Fruit fly (Drosophila melanogaster) whole organism, embryonic: ENCODE measurements around the gene CG43638.

ENCODE experiments used
- Abd-B ChIP-seq: fragments of 200-800 bp; sonication (Bioruptor generic); optimal IDR thresholded peaks from 2 replicates; lab custom pipeline; 2018; ENCODE audit warnings: missing biosample characterization, mild to moderate bottlenecking, missing genetic modification characterization, moderate library complexity
- Asciz ChIP-seq: fragments of 200-800 bp; sonication (Bioruptor generic); optimal IDR thresholded peaks from 2 replicates; lab custom pipeline; 2017; ENCODE audit warnings: missing biosample characterization, mild to moderate bottlenecking, missing genetic modification characterization, missing genetic modification reagents
- B-H1 ChIP-seq: fragments of 200-800 bp; sonication (Bioruptor generic); IDR thresholded peaks from 3 replicates; pipeline ENCODE4 v1.3.6; 2022; ENCODE audit warnings: missing biosample characterization, missing genetic modification characterization
- Bteb2 ChIP-seq: fragments of 200-800 bp; sonication (Bioruptor generic); optimal IDR thresholded peaks from 2 replicates; lab custom pipeline; 2016; ENCODE audit warnings: missing biosample characterization, missing genetic modification characterization
- CG10565 ChIP-seq: fragments of 200-800 bp; sonication (Bioruptor generic); optimal IDR thresholded peaks from 3 replicates; lab custom pipeline; 2016; ENCODE audit warnings: missing biosample characterization, mild to moderate bottlenecking, missing genetic modification characterization
- CG10654 ChIP-seq: fragments of 200-800 bp; sonication (Bioruptor generic); optimal IDR thresholded peaks from 2 replicates; lab custom pipeline; 2016; ENCODE audit warnings: missing biosample characterization, missing genetic modification characterization
- CG11504 ChIP-seq: fragments of 200-800 bp; sonication (Bioruptor generic); optimal IDR thresholded peaks from 3 replicates; lab custom pipeline; 2019; ENCODE audit warnings: missing biosample characterization, mild to moderate bottlenecking, missing genetic modification characterization, moderate library complexity
- CG12155 ChIP-seq: fragments of 200-800 bp; sonication (Bioruptor generic); optimal IDR thresholded peaks from 3 replicates; lab custom pipeline; 2016; ENCODE audit warnings: missing biosample characterization, missing genetic modification characterization
- CG12769 ChIP-seq: fragments of 200-800 bp; sonication (Bioruptor generic); optimal IDR thresholded peaks from 2 replicates; lab custom pipeline; 2019; ENCODE audit warnings: missing biosample characterization, mild to moderate bottlenecking, missing genetic modification characterization, moderate library complexity
- CG17568 ChIP-seq: fragments of 200-800 bp; sonication (Bioruptor generic); optimal IDR thresholded peaks from 2 replicates; lab custom pipeline; 2018; ENCODE audit warnings: missing biosample characterization, mild to moderate bottlenecking, missing genetic modification characterization, moderate library complexity
- CG17612 ChIP-seq: fragments of 200-800 bp; sonication (Bioruptor generic); IDR thresholded peaks from 2 replicates; pipeline ENCODE4 v1.3.6; 2022; ENCODE audit warnings: missing biosample characterization, missing genetic modification characterization
- CG17829 ChIP-seq: fragments of 200-800 bp; optimal IDR thresholded peaks from 2 replicates; lab custom pipeline; 2019; ENCODE audit warnings: missing biosample characterization, mild to moderate bottlenecking, missing genetic modification characterization, moderate library complexity
- CG31224 ChIP-seq: fragments of 200-800 bp; sonication (Bioruptor generic); IDR thresholded peaks from 2 replicates; pipeline ENCODE4 v1.3.6; 2022; ENCODE audit warnings: missing biosample characterization, missing genetic modification characterization
- CG31365 ChIP-seq: fragments of 200-800 bp; sonication (Bioruptor generic); optimal IDR thresholded peaks from 2 replicates; lab custom pipeline; 2018; ENCODE audit warnings: missing biosample characterization, mild to moderate bottlenecking, missing genetic modification characterization
- CG31388 ChIP-seq: fragments of 200-800 bp; sonication (Bioruptor generic); optimal IDR thresholded peaks from 2 replicates; lab custom pipeline; 2016; ENCODE audit warnings: missing biosample characterization, missing genetic modification characterization
- CG3163 ChIP-seq: fragments of 200-800 bp; sonication (Bioruptor generic); optimal IDR thresholded peaks from 3 replicates; lab custom pipeline; 2016; ENCODE audit warnings: missing biosample characterization, missing genetic modification characterization
- CG6813 ChIP-seq: fragments of 200-800 bp; sonication (Bioruptor generic); optimal IDR thresholded peaks from 2 replicates; lab custom pipeline; 2017; ENCODE audit warnings: missing biosample characterization, missing genetic modification characterization, mild to moderate bottlenecking, moderate library complexity, missing genetic modification reagents
- CG7987 ChIP-seq: fragments of 200-800 bp; sonication (Bioruptor generic); optimal IDR thresholded peaks from 2 replicates; lab custom pipeline; 2018; ENCODE audit warnings: missing biosample characterization, mild to moderate bottlenecking, missing genetic modification characterization, moderate library complexity
- CG8944 ChIP-seq: fragments of 200-800 bp; sonication (Bioruptor generic); optimal IDR thresholded peaks from 3 replicates; lab custom pipeline; 2016; ENCODE audit warnings: missing biosample characterization, missing genetic modification characterization
- Deaf1 ChIP-seq: fragments of 200-800 bp; optimal IDR thresholded peaks from 3 replicates; lab custom pipeline; 2019; ENCODE audit warnings: missing biosample characterization, mild to moderate bottlenecking, missing genetic modification characterization, moderate library complexity
- Dref ChIP-seq: fragments of 200-800 bp; sonication (Bioruptor generic); IDR thresholded peaks from 2 replicates; pipeline ENCODE4 v1.3.6; 2022; ENCODE audit warnings: missing biosample characterization, missing genetic modification characterization
- Elba2 ChIP-seq: fragments of 200-800 bp; sonication (Bioruptor generic); optimal IDR thresholded peaks from 3 replicates; lab custom pipeline; 2016; ENCODE audit warnings: missing biosample characterization, missing genetic modification characterization
- HLH4C ChIP-seq: fragments of 200-800 bp; sonication (Bioruptor generic); IDR thresholded peaks from 3 replicates; pipeline ENCODE4 v1.3.6; 2022; ENCODE audit warnings: missing biosample characterization, missing genetic modification characterization; ENCODE audit not compliant: partially characterized antibody
- Hmx ChIP-seq: fragments of 200-800 bp; sonication (Bioruptor generic); optimal IDR thresholded peaks from 2 replicates; lab custom pipeline; 2016; ENCODE audit warnings: missing biosample characterization, missing genetic modification characterization
- Hr51 ChIP-seq, 2 experiments: fragments of 200-800 bp; sonication (Bioruptor generic); optimal IDR thresholded peaks; 2 replicates in 1 of 2; 3 replicates in 1 of 2; lab custom pipeline; 2016 to 2018; ENCODE audit warnings: missing biosample characterization in 2 of 2, missing genetic modification characterization in 2 of 2, mild to moderate bottlenecking in 1 of 2, moderate library complexity in 1 of 2
- Jarid2 ChIP-seq: fragments of 200-800 bp; sonication (Bioruptor generic); optimal IDR thresholded peaks from 3 replicates; lab custom pipeline; 2017; ENCODE audit warnings: mild to moderate bottlenecking, missing biosample characterization, missing genetic modification reagents, missing genetic modification characterization
- Mad ChIP-seq: fragments of 200-800 bp; sonication (Bioruptor generic); optimal IDR thresholded peaks from 2 replicates; lab custom pipeline; 2016; ENCODE audit warnings: missing biosample characterization, missing genetic modification characterization
- Meics ChIP-seq: fragments of 200-800 bp; sonication (Bioruptor generic); optimal IDR thresholded peaks from 2 replicates; lab custom pipeline; 2017; ENCODE audit warnings: missing biosample characterization, mild to moderate bottlenecking, missing genetic modification characterization
- Myb ChIP-seq: fragments of 200-800 bp; sonication (Bioruptor generic); optimal IDR thresholded peaks from 2 replicates; lab custom pipeline; 2016; ENCODE audit warnings: missing biosample characterization, missing genetic modification characterization
- Ptx1 ChIP-seq: fragments of 200-800 bp; sonication (Bioruptor generic); IDR thresholded peaks from 2 replicates; pipeline ENCODE4 v1.3.6; 2022; ENCODE audit warnings: missing biosample characterization, missing genetic modification characterization
- Six4 ChIP-seq: fragments of 200-800 bp; sonication (Bioruptor generic); optimal IDR thresholded peaks from 2 replicates; lab custom pipeline; 2016; ENCODE audit warnings: missing biosample characterization, missing genetic modification characterization
- Sry-β ChIP-seq: fragments of 200-800 bp; sonication (Bioruptor generic); optimal IDR thresholded peaks from 2 replicates; lab custom pipeline; 2018; ENCODE audit warnings: missing biosample characterization, mild to moderate bottlenecking, missing genetic modification characterization, moderate library complexity
- ac ChIP-seq: fragments of 200-800 bp; sonication (Bioruptor generic); optimal IDR thresholded peaks from 3 replicates; lab custom pipeline; 2017; ENCODE audit warnings: missing biosample characterization, mild to moderate bottlenecking, missing genetic modification characterization
- ash1 ChIP-seq: fragments of 200-800 bp; sonication (Bioruptor generic); optimal IDR thresholded peaks from 2 replicates; lab custom pipeline; 2018; ENCODE audit warnings: missing biosample characterization, mild to moderate bottlenecking, missing genetic modification characterization
- bbx ChIP-seq: fragments of 200-800 bp; sonication (Bioruptor generic); IDR thresholded peaks from 2 replicates; pipeline ENCODE4 v1.3.6; 2022; ENCODE audit warnings: missing biosample characterization, missing genetic modification characterization; ENCODE audit not compliant: partially characterized antibody
- bcd ChIP-seq: fragments of 200-800 bp; sonication (Bioruptor generic); optimal IDR thresholded peaks from 2 replicates; lab custom pipeline; 2017; ENCODE audit warnings: missing biosample characterization, mild to moderate bottlenecking, missing genetic modification characterization
- bowl ChIP-seq: fragments of 200-800 bp; sonication (Bioruptor generic); IDR thresholded peaks from 2 replicates; pipeline ENCODE4 v1.3.6; 2022; ENCODE audit warnings: missing biosample characterization, missing genetic modification characterization
- crp ChIP-seq, 2 experiments: fragments of 200-800 bp; sonication (Bioruptor generic); optimal IDR thresholded peaks; 2 replicates in 1 of 2; 3 replicates in 1 of 2; lab custom pipeline; 2017; ENCODE audit warnings: missing biosample characterization in 2 of 2, missing genetic modification characterization in 2 of 2, mild to moderate bottlenecking in 1 of 2, moderate library complexity in 1 of 2
- emc ChIP-seq: fragments of 200-800 bp; sonication (Bioruptor generic); optimal IDR thresholded peaks from 2 replicates; lab custom pipeline; 2016; ENCODE audit warnings: missing biosample characterization, missing genetic modification characterization
- hkb ChIP-seq, 2 experiments: fragments of 200-800 bp in 1 of 2; fragments of >200 bp in 1 of 2; sonication (Bioruptor generic) in 1 of 2; IDR thresholded peaks in 1 of 2; optimal IDR thresholded peaks in 1 of 2; 2 replicates each; pipeline versions ENCODE4 v1.3.6 to Lab custom; 2017 to 2022; ENCODE audit warnings: missing biosample characterization in 1 of 2, missing genetic modification characterization in 1 of 2
- kay ChIP-seq: fragments of 200-800 bp; sonication (Bioruptor generic); optimal IDR thresholded peaks from 2 replicates; lab custom pipeline; 2016; ENCODE audit warnings: missing biosample characterization, missing genetic modification characterization
- maf-S ChIP-seq: fragments of 200-800 bp; sonication (Bioruptor generic); optimal IDR thresholded peaks from 2 replicates; lab custom pipeline; 2016; ENCODE audit warnings: missing biosample characterization, missing genetic modification characterization
- mam ChIP-seq: fragments of 200-800 bp; sonication (Bioruptor generic); optimal IDR thresholded peaks from 3 replicates; lab custom pipeline; 2016; ENCODE audit warnings: missing biosample characterization, missing genetic modification characterization
- odd ChIP-seq: fragments of 200-800 bp; sonication (Bioruptor generic); optimal IDR thresholded peaks from 2 replicates; lab custom pipeline; 2017; ENCODE audit warnings: missing biosample characterization, mild to moderate bottlenecking, missing genetic modification characterization
- peb ChIP-seq: fragments of 200-800 bp; sonication (Bioruptor generic); IDR thresholded peaks from 2 replicates; pipeline ENCODE4 v1.3.6; 2022; ENCODE audit warnings: missing biosample characterization, missing genetic modification characterization
- salm ChIP-seq: fragments of 200-800 bp; sonication (Bioruptor generic); optimal IDR thresholded peaks from 2 replicates; lab custom pipeline; 2018; ENCODE audit warnings: missing biosample characterization, mild to moderate bottlenecking, missing genetic modification characterization
- slou ChIP-seq: fragments of 200-800 bp; sonication (Bioruptor generic); optimal IDR thresholded peaks from 3 replicates; lab custom pipeline; 2016; ENCODE audit warnings: missing biosample characterization, missing genetic modification characterization
- unc-4 ChIP-seq: fragments of 200-800 bp; sonication (Bioruptor generic); IDR thresholded peaks from 2 replicates; pipeline ENCODE4 v1.3.6; 2022; ENCODE audit warnings: missing biosample characterization, missing genetic modification characterization; ENCODE audit not compliant: partially characterized antibody
- vnd ChIP-seq: fragments of 200-800 bp; sonication (Bioruptor generic); IDR thresholded peaks from 3 replicates; pipeline ENCODE4 v1.3.6; 2022; ENCODE audit warnings: missing biosample characterization, missing genetic modification characterization; ENCODE audit not compliant: partially characterized antibody
- wor ChIP-seq: fragments of 200-800 bp; sonication (Bioruptor generic); IDR thresholded peaks from 2 replicates; pipeline ENCODE4 v1.3.6; 2022; ENCODE audit warnings: missing biosample characterization, missing genetic modification characterization

Gene CG43638

DNA sequence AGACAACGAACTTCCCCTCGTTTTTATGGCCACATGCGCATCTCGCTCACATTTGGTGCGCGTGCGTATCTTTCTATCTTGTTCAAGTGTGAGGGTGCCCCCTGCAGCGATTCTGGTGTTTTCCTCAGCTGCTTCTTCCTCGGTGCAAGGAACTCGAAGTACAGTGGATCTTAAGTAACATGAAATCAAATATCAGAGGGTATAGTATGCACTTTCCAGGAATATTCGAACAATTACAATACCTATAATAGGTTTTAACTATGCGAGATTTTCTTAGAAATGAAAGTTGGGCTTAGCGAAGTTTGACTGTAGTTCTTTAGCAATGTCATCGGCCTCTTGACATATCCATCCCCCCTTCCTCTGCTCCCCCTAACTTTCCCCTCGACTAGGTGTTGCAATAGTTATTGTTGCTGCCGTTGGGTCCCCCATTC is 18.4 kb downstream of the CG43638 start (continued):
- TF ChIP-seq CG31365 (no peak), Jarid2 (GFP tag; lab: Kevin White, UChicago) (no peak), kay (GFP tag; lab: Kevin White, UChicago) (no peak), CG11504 (tag; lab: Kevin White, UChicago) (no peak), Dref (GFP tag; lab: Robert Waterston, UW) (no peak), Meics (GFP tag; lab: Kevin White, UChicago) (no peak), CG17612 (GFP tag; lab: Robert Waterston, UW) (no peak), CG31224 (no peak), Bteb2 (GFP tag; lab: Kevin White, UChicago) (no peak), mam (no peak), emc (GFP tag; lab: Kevin White, UChicago) (no peak), crp (GFP tag; optimal IDR thresholded peaks at IDR 0.05; lab: Kevin White, UChicago) (no peak), Mad (GFP tag; lab: Kevin White, UChicago) (no peak), CG17829 (tag; lab: Kevin White, UChicago) (peak; percentile 74), maf-S (GFP tag; lab: Kevin White, UChicago) (no peak), unc-4 (no peak), Myb (GFP tag; lab: Kevin White, UChicago) (peak; percentile 16), CG31388 (GFP tag; lab: Kevin White, UChicago) (no peak), HLH4C (GFP tag; lab: Robert Waterston, UW) (no peak), hkb (optimal IDR thresholded peaks at IDR 0.05; lab: Kevin White, UChicago) (no peak), hkb (GFP tag; IDR thresholded peaks at IDR 0.05; lab: Robert Waterston, UW) (peak; percentile 17; the same call in 1 of the 2 replicates), bbx (GFP tag; lab: Robert Waterston, UW) (no peak), Abd-B (GFP tag; lab: Kevin White, UChicago) (peak; percentile 5), CG10654 (GFP tag; lab: Kevin White, UChicago) (no peak), Elba2 (GFP tag; lab: Kevin White, UChicago) (no peak), Hr51 (GFP tag; optimal IDR thresholded peaks at IDR 0.05; lab: Kevin White, UChicago) (no peak), peb (GFP tag; lab: Robert Waterston, UW) (0 out of 2 replicates have a peak, but pooled peaks have one; percentile 38), salm (tag; lab: Kevin White, UChicago) (no peak), CG6813 (GFP tag; lab: Kevin White, UChicago) (peak; percentile 32), CG12769 (tag; lab: Kevin White, UChicago) (no peak), CG10565 (GFP tag; lab: Kevin White, UChicago) (no peak), Hmx (GFP tag; lab: Kevin White, UChicago) (no peak), Asciz (GFP tag; lab: Kevin White, UChicago) (no peak), CG12155 (GFP tag; lab: Kevin White, UChicago) (no peak), slou (GFP tag; lab: Kevin White, UChicago) (no peak), ac (GFP tag; lab: Kevin White, UChicago) (peak; percentile 6), ash1 (GFP tag; lab: Kevin White, UChicago) (no peak), Six4 (GFP tag; lab: Kevin White, UChicago) (peak; percentile 35), bcd (peak; percentile 0), CG17568 (GFP tag; lab: Kevin White, UChicago) (no peak), bowl (no peak), wor (no peak), CG7987 (GFP tag; lab: Kevin White, UChicago) (no peak), CG8944 (GFP tag; lab: Kevin White, UChicago) (peak; percentile 5), odd (GFP tag; lab: Kevin White, UChicago) (no peak), B-H1 (GFP tag; lab: Robert Waterston, UW) (no peak; the same call in 2 of the 3 replicates), Deaf1 (tag; lab: Kevin White, UChicago) (no peak), vnd (GFP tag; lab: Robert Waterston, UW) (no peak), Sry-β (GFP tag; lab: Kevin White, UChicago) (no peak), Ptx1 (GFP tag; lab: Robert Waterston, UW) (0 out of 2 replicates have a peak, but pooled peaks have one; percentile 7), CG3163 (no peak)
